Worm (Caenorhabditis elegans) whole organism, L1 larva: ENCODE results near the gene C49H3.3.

Experiments used
- C34B4.2 ChIP-seq: sonication (generic microtip); optimal IDR thresholded peaks from 2 replicates; lab custom pipeline; 2017; ENCODE audit warnings: mild to moderate bottlenecking, missing genetic modification characterization, missing compliant biosample characterization
- ama-1 ChIP-seq: fragments of 150-350 bp; optimal IDR thresholded peaks from 2 replicates; lab custom pipeline; 2014
- ceh-82 ChIP-seq, 3 experiments: fragments of 150-350 bp in 1 of 3; sonication (generic microtip) in 2 of 3; optimal IDR thresholded peaks; 2 replicates each; lab custom pipeline; 2014 to 2017; ENCODE audit warnings: missing biosample characterization in 3 of 3, missing genetic modification characterization in 3 of 3
- ceh-88 ChIP-seq: fragments of 200-800 bp; sonication (Bioruptor generic); IDR thresholded peaks from 2 replicates; pipeline ENCODE4 v1.3.6; 2022; ENCODE audit warnings: missing genetic modification characterization, missing compliant biosample characterization
- ces-1 ChIP-seq: fragments of 150-350 bp; optimal IDR thresholded peaks from 2 replicates; lab custom pipeline; 2014; ENCODE audit warnings: missing biosample characterization, missing genetic modification reagents, missing genetic modification characterization
- efl-1 ChIP-seq, 4 experiments: fragments of 150-350 bp; optimal IDR thresholded peaks in 3 of 4; peaks in 1 of 4; 1 replicate in 1 of 4; 2 replicates in 3 of 4; lab custom pipeline; 2014; ENCODE audit warnings: missing biosample characterization in 2 of 4, missing genetic modification characterization in 2 of 4, missing genetic modification reagents in 2 of 4
- elt-2 ChIP-seq: sonication (generic microtip); optimal IDR thresholded peaks from 2 replicates; lab custom pipeline; 2016; ENCODE audit warnings: missing genetic modification characterization, mild to moderate bottlenecking, inconsistent platforms, missing compliant biosample characterization, missing genetic modification reagents
- elt-3 ChIP-seq, 6 experiments: fragments of 150-350 bp in 1 of 6; sonication (generic microtip); optimal IDR thresholded peaks; 2 replicates each; lab custom pipeline; 2017 to 2018; ENCODE audit warnings: missing biosample characterization in 6 of 6, missing genetic modification characterization in 6 of 6, inconsistent platforms in 1 of 6
- ets-5 ChIP-seq: fragments of 200-800 bp; sonication (Bioruptor generic); IDR thresholded peaks from 2 replicates; pipeline ENCODE4 v1.3.6; 2022; ENCODE audit warnings: missing genetic modification characterization, missing compliant biosample characterization
- fos-1 ChIP-seq: fragments of 150-350 bp; optimal IDR thresholded peaks from 2 replicates; lab custom pipeline; 2014; ENCODE audit warnings: missing biosample characterization, missing genetic modification characterization
- hpl-2 ChIP-seq: fragments of 150-350 bp; optimal IDR thresholded peaks from 2 replicates; lab custom pipeline; 2014; ENCODE audit warnings: missing biosample characterization, missing genetic modification reagents, missing genetic modification characterization
- irx-1 ChIP-seq: sonication (generic microtip); optimal IDR thresholded peaks from 2 replicates; lab custom pipeline; 2016; ENCODE audit warnings: missing genetic modification characterization, missing compliant biosample characterization
- lin-39 ChIP-seq: fragments of 150-350 bp; optimal IDR thresholded peaks from 2 replicates; lab custom pipeline; 2014; ENCODE audit warnings: missing biosample characterization, missing genetic modification reagents, missing genetic modification characterization
- lir-3 ChIP-seq: sonication (generic microtip); optimal IDR thresholded peaks from 2 replicates; lab custom pipeline; 2016; ENCODE audit warnings: mild to moderate bottlenecking, missing genetic modification characterization, moderate library complexity, missing compliant biosample characterization; ENCODE audit not compliant: poor library complexity
- lsy-2 ChIP-seq, 2 experiments: fragments of 150-350 bp; optimal IDR thresholded peaks; 2 replicates each; lab custom pipeline; 2014; ENCODE audit warnings: missing biosample characterization in 2 of 2, missing genetic modification characterization in 2 of 2
- mdl-1 ChIP-seq, 2 experiments: fragments of 150-350 bp; optimal IDR thresholded peaks; 2 replicates each; lab custom pipeline; 2014 to 2017; ENCODE audit warnings: missing biosample characterization in 2 of 2, missing genetic modification characterization in 2 of 2, inconsistent platforms in 1 of 2
- nhr-11 ChIP-seq: fragments of 150-350 bp; optimal IDR thresholded peaks from 2 replicates; lab custom pipeline; 2014; ENCODE audit warnings: missing biosample characterization, missing genetic modification characterization
- nhr-12 ChIP-seq: sonication (generic microtip); optimal IDR thresholded peaks from 2 replicates; lab custom pipeline; 2017; ENCODE audit warnings: missing biosample characterization, missing genetic modification characterization
- nhr-237 ChIP-seq: fragments of 150-350 bp; optimal IDR thresholded peaks from 2 replicates; lab custom pipeline; 2014; ENCODE audit warnings: missing biosample characterization, missing genetic modification characterization
- nhr-28 ChIP-seq: fragments of 150-350 bp; optimal IDR thresholded peaks from 2 replicates; lab custom pipeline; 2014; ENCODE audit warnings: missing biosample characterization, missing genetic modification characterization
- nhr-71 ChIP-seq: sonication (generic microtip); optimal IDR thresholded peaks from 2 replicates; lab custom pipeline; 2016; ENCODE audit warnings: mild to moderate bottlenecking, missing genetic modification characterization, moderate library complexity, missing compliant biosample characterization
- nhr-76 ChIP-seq: sonication (generic microtip); optimal IDR thresholded peaks from 2 replicates; lab custom pipeline; 2017; ENCODE audit warnings: missing biosample characterization, missing genetic modification characterization
- nhr-85 ChIP-seq: sonication (generic microtip); peaks from one replicate; lab custom pipeline; 2016; ENCODE audit warnings: missing genetic modification characterization, inconsistent platforms, missing compliant biosample characterization
- pag-3 ChIP-seq: sonication (generic microtip); optimal IDR thresholded peaks from 2 replicates; lab custom pipeline; 2017; ENCODE audit warnings: missing genetic modification characterization, mild to moderate bottlenecking, missing compliant biosample characterization, antibody characterized with exemption, borderline replicate concordance; ENCODE audit not compliant: insufficient read depth
- pqm-1 ChIP-seq: sonication (generic microtip); optimal IDR thresholded peaks from 3 replicates; lab custom pipeline; 2017; ENCODE audit warnings: missing biosample characterization, missing genetic modification characterization
- skn-1 ChIP-seq: fragments of 150-350 bp; optimal IDR thresholded peaks from 2 replicates; lab custom pipeline; 2014; ENCODE audit warnings: missing biosample characterization, missing genetic modification characterization
- snpc-4 ChIP-seq: fragments of 150-350 bp; optimal IDR thresholded peaks from 2 replicates; lab custom pipeline; 2014; ENCODE audit warnings: missing biosample characterization, missing genetic modification characterization
- snu-23 ChIP-seq: sonication (generic microtip); optimal IDR thresholded peaks from 2 replicates; lab custom pipeline; 2016; ENCODE audit warnings: missing genetic modification characterization, missing compliant biosample characterization
- sox-4 ChIP-seq: sonication (generic microtip); optimal IDR thresholded peaks from 2 replicates; lab custom pipeline; 2016; ENCODE audit warnings: missing genetic modification characterization, missing compliant biosample characterization
- sup-37 ChIP-seq: fragments of 200-800 bp; sonication (Bioruptor generic); optimal IDR thresholded peaks from 2 replicates; lab custom pipeline; 2018; ENCODE audit warnings: mild to moderate bottlenecking, missing genetic modification characterization, missing compliant biosample characterization
- swsn-7 ChIP-seq: sonication (generic microtip); optimal IDR thresholded peaks from 2 replicates; lab custom pipeline; 2016; ENCODE audit warnings: missing genetic modification characterization, missing compliant biosample characterization
- tbx-2 ChIP-seq: sonication (generic microtip); optimal IDR thresholded peaks from 2 replicates; lab custom pipeline; 2016; ENCODE audit warnings: missing genetic modification characterization, missing compliant biosample characterization
- unc-130 ChIP-seq: fragments of 150-350 bp; optimal IDR thresholded peaks from 2 replicates; lab custom pipeline; 2017; ENCODE audit warnings: missing biosample characterization, missing genetic modification characterization, inconsistent platforms
- unc-30 ChIP-seq: sonication (generic microtip); optimal IDR thresholded peaks from 2 replicates; lab custom pipeline; 2017; ENCODE audit warnings: missing biosample characterization, missing genetic modification characterization
- unc-62 ChIP-seq: fragments of 150-350 bp; optimal IDR thresholded peaks from 2 replicates; lab custom pipeline; 2014; ENCODE audit warnings: missing biosample characterization, missing genetic modification reagents, missing genetic modification characterization
- unc-86 ChIP-seq: sonication (generic microtip); optimal IDR thresholded peaks from 2 replicates; lab custom pipeline; 2016; ENCODE audit warnings: missing genetic modification characterization, missing compliant biosample characterization
- ztf-11 ChIP-seq, 2 experiments: sonication (generic microtip); optimal IDR thresholded peaks; 2 replicates each; lab custom pipeline; 2016 to 2017; ENCODE audit warnings: missing genetic modification characterization in 2 of 2, missing biosample characterization in 1 of 2, missing compliant biosample characterization in 1 of 2

Gene C49H3.3

DNA sequence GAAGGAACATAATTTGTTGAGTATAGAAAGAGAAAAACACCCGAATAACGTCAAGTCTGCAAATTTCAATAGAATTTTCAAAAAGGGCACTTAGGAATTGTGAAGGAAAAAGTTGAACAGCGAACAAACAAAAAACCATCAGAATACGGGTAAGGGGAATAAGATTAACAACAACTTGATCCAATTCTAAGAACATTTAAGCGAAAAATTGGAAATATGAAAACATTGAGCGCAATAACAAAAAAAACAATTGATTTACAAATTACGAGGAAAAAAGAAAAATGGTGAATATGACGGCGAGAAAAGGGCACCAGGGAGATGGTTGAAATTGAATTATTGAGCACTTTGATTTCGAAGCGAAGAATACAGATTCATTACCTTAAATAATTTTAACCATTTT is 7.2 kb upstream of the C49H3.3 start:
- TF ChIP-seq snpc-4 (tag; lab: Kevin White, UChicago) (no peak), ceh-82 (tag; optimal IDR thresholded peaks at IDR 0.05; lab: Kevin White, UChicago) (no peak), fos-1 (tag; lab: Kevin White, UChicago) (no peak), skn-1 (tag; lab: Kevin White, UChicago) (no peak), C34B4.2 (tag; lab: Kevin White, UChicago) (no peak), lir-3 (tag; lab: Kevin White, UChicago) (no peak), ama-1 (lab: Kevin White, UChicago) (no peak), swsn-7 (no peak), pqm-1 (tag; lab: Kevin White, UChicago) (no peak), lsy-2 (tag; optimal IDR thresholded peaks at IDR 0.05; lab: Kevin White, UChicago) (no peak), tbx-2 (no peak), ceh-88 (GFP tag; lab: Robert Waterston, UW) (no peak), nhr-12 (no peak), efl-1 (optimal IDR thresholded peaks at IDR 0.05; lab: Kevin White, UChicago) (no peak), efl-1 (GFP tag; optimal IDR thresholded peaks at IDR 0.05 in 1 of 2; lab: Kevin White, UChicago) (no peak), unc-86 (tag; lab: Kevin White, UChicago) (no peak), nhr-11 (tag; lab: Kevin White, UChicago) (no peak), nhr-28 (tag; lab: Kevin White, UChicago) (no peak), sup-37 (GFP tag; lab: Kevin White, UChicago) (no peak), ets-5 (GFP tag; lab: Robert Waterston, UW) (no peak)

DNA sequence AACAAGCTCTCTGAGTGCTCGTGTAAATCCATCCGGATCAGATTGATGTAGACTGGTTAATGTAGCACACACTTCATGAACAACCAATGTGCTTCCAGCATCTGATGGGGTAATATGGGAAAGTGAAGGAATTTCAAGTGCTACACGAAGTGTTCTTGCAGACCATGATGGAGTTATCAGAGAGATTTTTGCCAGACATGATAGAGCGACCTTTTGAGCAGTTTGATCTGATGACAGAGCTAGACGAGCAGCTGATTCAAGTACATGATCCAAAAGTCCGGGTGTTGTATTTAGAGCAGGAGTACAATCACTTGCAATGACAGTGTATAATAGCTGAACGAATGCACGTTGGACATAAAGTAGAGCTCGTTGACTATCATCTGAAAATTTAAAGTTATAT is 6.3 kb upstream of the C49H3.3 start:
- no peak for TF ChIP-seq ztf-11 (tag; optimal IDR thresholded peaks at IDR 0.05; lab: Kevin White, UChicago)
- TF ChIP-seq lin-39 (tag; lab: Kevin White, UChicago) = no peak
- no peak for TF ChIP-seq ces-1
- no peak for TF ChIP-seq mdl-1 (tag; optimal IDR thresholded peaks at IDR 0.05; lab: Kevin White, UChicago)
- no peak for TF ChIP-seq nhr-76 (tag; lab: Kevin White, UChicago)
- TF ChIP-seq sox-4 (tag; lab: Kevin White, UChicago) = no peak
- TF ChIP-seq hpl-2 = no peak
- TF ChIP-seq nhr-237 (tag; lab: Kevin White, UChicago) = no peak
- TF ChIP-seq elt-3 (tag; optimal IDR thresholded peaks at IDR 0.05; lab: Kevin White, UChicago) = no peak
- no peak for TF ChIP-seq snu-23
- no peak for TF ChIP-seq elt-2 (tag; lab: Kevin White, UChicago)

DNA sequence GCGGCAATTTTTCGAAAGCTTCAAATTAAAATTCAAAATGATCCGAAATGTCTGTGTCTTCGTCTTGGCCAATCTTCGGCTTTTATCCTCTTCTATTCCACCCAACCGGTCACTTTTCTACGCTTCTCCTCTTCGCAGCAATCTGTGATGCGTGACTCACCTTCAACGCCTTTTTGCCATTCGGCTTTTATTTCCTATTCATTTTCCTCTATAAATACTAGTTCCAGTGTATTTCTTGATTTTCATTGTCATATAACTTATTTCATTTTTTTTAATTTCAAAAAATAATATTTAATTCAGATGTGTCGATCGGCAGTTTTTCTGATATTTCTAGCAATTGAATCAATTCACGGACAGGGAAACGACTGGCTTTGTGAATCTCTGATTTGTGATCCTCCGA is 4.0 kb upstream of the C49H3.3 start, which contains the start of gene C49H3.16:
Gene C49H3.16, plus strand, starts transcription at position 301 of the 400 bp plus-strand sequence.
- TF ChIP-seq lsy-2 (tag; optimal IDR thresholded peaks at IDR 0.05; lab: Kevin White, UChicago) (no peak), nhr-85 (tag; lab: Kevin White, UChicago) (no peak), irx-1 (tag; lab: Kevin White, UChicago) (no peak), unc-30 (tag; lab: Kevin White, UChicago) (no peak), pqm-1 (tag; lab: Kevin White, UChicago) (no peak), unc-62 (no peak)

DNA sequence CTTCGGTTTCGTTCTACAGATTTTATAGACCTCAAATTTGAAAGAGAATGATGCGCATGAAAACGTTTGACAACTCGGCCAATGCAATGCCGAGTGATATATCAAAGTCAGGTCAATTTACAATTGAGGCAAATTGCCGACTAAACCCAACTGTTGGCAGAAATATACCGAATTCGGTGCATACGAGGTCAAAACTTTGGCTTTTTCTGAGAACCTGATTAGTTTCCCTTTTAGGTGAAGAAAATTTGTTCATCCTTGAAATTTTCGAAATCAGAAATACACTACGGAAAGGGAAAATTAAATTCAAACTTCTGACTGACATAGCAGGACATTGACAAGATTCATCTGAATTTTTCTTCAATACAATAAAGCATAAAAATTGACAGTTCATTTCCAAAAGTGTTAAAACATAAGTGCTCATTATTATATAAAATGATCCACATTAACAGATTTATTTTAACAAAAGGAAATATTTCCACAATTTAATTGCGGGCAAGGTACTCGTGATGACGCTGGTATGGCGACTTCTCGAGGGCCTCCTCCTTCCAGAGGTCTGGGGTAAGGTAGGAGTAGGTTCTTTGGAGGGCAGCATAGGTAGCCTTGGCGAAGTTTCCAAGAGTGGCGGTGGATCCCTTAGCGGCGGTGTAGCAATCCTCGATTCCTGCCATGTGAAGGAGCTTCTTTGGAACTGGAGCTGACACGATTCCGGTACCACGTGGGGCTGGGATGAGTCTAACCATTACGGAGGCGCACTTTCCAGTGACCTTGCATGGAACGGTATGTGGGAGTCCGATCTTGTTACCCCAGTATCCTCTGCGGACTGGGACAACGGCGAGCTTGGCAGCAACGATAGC is 1.1 kb downstream of the C49H3.3 start:
- no peak for TF ChIP-seq efl-1 (optimal IDR thresholded peaks at IDR 0.05; lab: Kevin White, UChicago)
- TF ChIP-seq efl-1 (GFP tag; optimal IDR thresholded peaks at IDR 0.05 in 1 of 2; lab: Kevin White, UChicago) = peak in 1 of 2 experiments; percentile 84
- peak; percentile 59 for TF ChIP-seq nhr-85 (tag; lab: Kevin White, UChicago)
- no peak for TF ChIP-seq unc-130 (tag; lab: Kevin White, UChicago)
- peak; percentile 16 for TF ChIP-seq nhr-71 (tag; lab: Kevin White, UChicago)
- no peak for TF ChIP-seq pag-3 (tag; lab: Kevin White, UChicago)
- peak; percentile 3 to 28 for TF ChIP-seq lsy-2 (tag; optimal IDR thresholded peaks at IDR 0.05; lab: Kevin White, UChicago)
